Worm (Caenorhabditis elegans): ENCODE results near the gene M01H9.10.

DNA sequence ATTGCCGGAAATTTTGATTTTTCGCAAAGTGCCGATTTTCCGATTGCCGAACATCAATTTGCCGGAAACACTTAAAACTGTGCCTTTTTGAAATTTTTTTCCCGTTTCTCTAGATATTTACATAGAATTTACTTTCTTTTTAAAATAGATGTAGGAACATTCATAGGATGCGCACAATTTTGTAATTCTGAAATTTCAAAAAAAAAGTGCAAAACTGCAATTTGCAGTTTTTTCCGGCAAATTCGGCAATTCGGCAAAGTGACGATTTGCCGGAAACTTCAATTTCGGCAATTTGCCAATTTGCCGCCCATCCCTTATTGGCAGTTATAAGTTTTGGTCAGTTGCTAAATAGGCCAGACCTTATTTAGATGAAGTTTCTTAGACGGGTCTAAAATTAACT, 23.3 kb downstream of the M01H9.10 start:
- TF ChIP-seq him-1 (tag; optimal IDR thresholded peaks at IDR 0.05) (no peak), dao-5 (tag; optimal IDR thresholded peaks at IDR 0.05) (no peak)

All from whole organism, L4/young adult.